Worm (Caenorhabditis elegans): Measurements from ENCODE around the gene lip-1.

DNA sequence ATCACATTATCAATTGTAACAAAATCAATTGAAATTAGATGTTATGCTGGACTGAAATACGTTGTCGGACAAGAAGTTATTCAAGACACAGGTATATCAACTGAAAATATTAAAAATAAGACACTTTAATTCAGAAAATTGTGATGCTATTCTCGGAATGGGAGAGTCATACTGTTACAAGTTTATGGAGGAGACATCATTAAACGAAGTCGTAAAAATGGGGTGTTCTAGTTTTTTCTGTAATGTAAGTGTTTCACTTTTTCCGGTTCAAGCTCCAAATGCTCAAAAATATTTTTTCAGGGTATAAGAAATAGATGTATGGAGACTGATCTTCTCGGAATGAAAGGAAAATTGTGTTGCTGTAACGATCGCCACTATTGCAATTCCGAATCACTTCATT is 37.9 kb upstream of the lip-1 start, which contains the start of gene C17H12.37:
- TF ChIP-seq pqm-1 (tag; optimal IDR thresholded peaks at IDR 0.05) (no peak), F37D6.2 (tag; optimal IDR thresholded peaks at IDR 0.05) (no peak), ztf-7 (tag; optimal IDR thresholded peaks at IDR 0.05) (no peak), nhr-28 (tag; optimal IDR thresholded peaks at IDR 0.05) (no peak), set-16 (GFP tag; IDR thresholded peaks at IDR 0.05) (no peak), attf-4 (tag; optimal IDR thresholded peaks at IDR 0.05) (no peak), unc-62 (GFP tag; optimal IDR thresholded peaks at IDR 0.05 in 1 of 2) (peak in 1 of 2 experiments; percentile 39), unc-62 (tag; optimal IDR thresholded peaks at IDR 0.05) (no peak), zip-2 (tag; optimal IDR thresholded peaks at IDR 0.05) (no peak), unc-130 (GFP tag; optimal IDR thresholded peaks at IDR 0.05) (no peak)
